Fruit fly (Drosophila melanogaster) whole organism: ENCODE measurements around the gene CG17404.

Experiments used
- CG8478 ChIP-seq: fragments of >200 bp; optimal IDR thresholded peaks from 2 replicates; lab custom pipeline; 2018; ENCODE audit warnings: inconsistent platforms
- psq ChIP-seq: fragments of >200 bp; optimal IDR thresholded peaks from 2 replicates; lab custom pipeline; 2017

DNA sequence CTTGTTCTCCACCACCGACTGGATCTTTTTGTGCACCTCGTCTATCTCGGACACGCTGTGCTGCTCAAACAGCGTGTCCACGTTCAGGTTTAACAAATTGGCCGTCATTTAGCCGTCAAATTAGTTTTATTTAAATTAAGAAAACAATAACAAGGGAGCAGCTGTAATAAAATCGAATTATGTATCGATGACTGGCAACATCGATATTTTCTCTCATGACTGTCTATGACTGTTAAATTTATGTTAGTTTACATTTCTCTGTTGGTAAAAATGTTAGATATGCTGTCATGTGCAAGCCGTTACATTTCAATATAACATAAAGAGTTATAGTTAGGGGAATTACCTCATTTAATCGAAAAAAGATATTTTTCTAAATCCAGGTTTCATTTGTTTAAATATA, 5.3 kb downstream of the CG17404 start, which contains the start of gene Cog1:
- TF ChIP-seq CG8478 (no peak), psq (lab: Kevin White, UChicago) (no peak)
